Worm (Caenorhabditis elegans): Measurements from ENCODE around the gene nhr-189.

nhr-189 gene

DNA sequence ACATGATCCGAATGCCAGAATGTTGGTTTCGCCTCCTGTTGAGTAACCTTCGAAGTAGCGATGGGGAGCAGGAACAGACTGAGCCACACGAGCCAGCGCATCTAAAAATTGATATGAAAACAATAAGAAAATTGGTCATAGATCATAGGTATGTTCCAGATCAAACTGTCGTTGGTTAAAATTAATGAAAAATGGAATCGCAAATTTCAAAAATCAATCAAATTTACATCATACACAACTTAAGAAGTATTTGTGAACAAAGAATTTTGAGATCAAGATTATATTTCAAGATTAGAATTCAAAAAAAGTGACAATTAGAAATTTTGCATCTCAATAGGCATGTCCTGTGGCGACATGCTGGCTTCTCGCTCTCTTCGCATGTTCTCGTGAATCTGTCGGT lies 30.7 kb upstream of the nhr-189 start, which contains the start of gene C17E7.9:
TSS of gene C17E7.9 (minus strand) at position 101 of the 400 bp plus-strand sequence.
- no peak for TF ChIP-seq hlh-15 (tag; optimal IDR thresholded peaks at IDR 0.05)
- TF ChIP-seq ref-2 (tag; optimal IDR thresholded peaks at IDR 0.05), result no peak
- TF ChIP-seq tbx-7 (tag; optimal IDR thresholded peaks at IDR 0.05), result no peak
- TF ChIP-seq fkh-10 (GFP tag; optimal IDR thresholded peaks at IDR 0.05), result no peak

DNA sequence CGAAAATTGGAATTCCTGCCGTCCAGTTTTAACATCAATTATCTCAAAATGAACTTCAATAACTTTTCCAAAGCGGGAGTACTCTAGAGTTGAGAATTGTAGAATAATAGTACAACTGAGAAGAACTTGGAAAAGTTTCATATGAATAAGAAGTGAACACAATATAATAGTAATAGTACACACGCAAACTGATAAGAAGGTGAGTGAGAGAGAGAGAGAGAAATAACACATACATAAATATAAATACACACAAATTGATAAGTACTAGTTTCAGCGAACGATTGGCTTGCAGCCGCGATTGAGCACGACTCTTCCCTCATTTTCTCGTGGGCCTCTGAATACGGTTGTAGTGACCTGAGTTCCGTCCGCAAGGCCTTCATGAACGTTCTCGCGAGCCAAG lies 29.1 kb upstream of the nhr-189 start, which contains the start of gene C17E7.13:
TSS of gene C17E7.13 (minus strand) at position 176 of the 400 bp plus-strand sequence.
- TF ChIP-seq ceh-14 (tag; optimal IDR thresholded peaks at IDR 0.05) (no peak), elt-2 (tag; optimal IDR thresholded peaks at IDR 0.05) (peak; percentile 16)

DNA sequence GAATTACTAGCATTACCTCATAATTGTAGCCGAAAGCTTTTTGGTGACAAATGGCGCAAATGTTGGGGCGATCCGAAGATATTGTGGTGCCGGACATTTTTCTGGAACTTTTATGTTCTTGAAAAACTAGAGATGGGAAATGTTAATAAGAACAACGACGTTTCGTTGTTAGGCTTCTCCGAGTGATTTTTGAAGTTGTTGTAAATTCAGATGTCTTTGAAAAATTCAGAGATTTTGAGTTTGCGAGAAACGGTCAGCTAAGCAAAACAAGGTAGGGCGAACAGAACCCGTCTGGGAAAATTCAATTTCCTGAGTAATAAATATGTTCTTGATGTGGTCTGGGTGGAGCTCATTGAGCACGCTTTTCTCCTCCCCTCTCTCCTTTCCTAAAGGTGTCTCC lies 26.1 kb upstream of the nhr-189 start, which contains the start of gene nhr-124:
TSS of gene nhr-124 (minus strand) at position 101 of the 400 bp plus-strand sequence.
- TF ChIP-seq ceh-18 (tag; optimal IDR thresholded peaks at IDR 0.05) (no peak), ztf-16 (tag; optimal IDR thresholded peaks at IDR 0.05) (no peak), ceh-30 (tag; optimal IDR thresholded peaks at IDR 0.05) (no peak)

DNA sequence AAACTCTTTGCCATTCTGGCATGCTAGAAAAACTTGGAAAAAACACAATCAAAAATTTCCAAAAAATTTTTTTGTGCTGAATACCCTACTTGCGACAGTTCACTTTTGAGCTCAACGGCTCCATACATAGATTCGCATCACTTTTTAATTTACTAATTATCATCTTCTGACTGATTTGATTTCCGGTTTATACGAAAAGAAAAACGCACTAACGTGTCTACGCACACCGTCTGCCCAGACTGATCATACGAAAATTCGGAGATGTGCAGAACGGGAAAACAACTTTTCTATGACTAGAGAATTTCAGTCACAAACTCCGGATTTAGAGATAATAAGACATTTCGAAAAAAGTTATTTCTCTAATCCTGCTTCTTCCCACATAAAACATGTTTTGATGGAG lies 24.5 kb upstream of the nhr-189 start:
- no peak for TF ChIP-seq ceh-2 (tag; optimal IDR thresholded peaks at IDR 0.05)
- TF ChIP-seq gmeb-2 (tag; optimal IDR thresholded peaks at IDR 0.05), result no peak
- no peak for TF ChIP-seq T23F11.4 (GFP tag; optimal IDR thresholded peaks at IDR 0.05)
- TF ChIP-seq tbx-2 (tag; optimal IDR thresholded peaks at IDR 0.05), result no peak
- no peak for TF ChIP-seq elt-4 (tag; optimal IDR thresholded peaks at IDR 0.05)
- no peak for TF ChIP-seq ahr-1 (tag; optimal IDR thresholded peaks at IDR 0.05)
- TF ChIP-seq Y22D7AL.16 (tag; optimal IDR thresholded peaks at IDR 0.05), result no peak
- TF ChIP-seq hlh-13 (GFP tag; optimal IDR thresholded peaks at IDR 0.05), result no peak
- no peak for TF ChIP-seq ets-4 (tag; optimal IDR thresholded peaks at IDR 0.05)
- no peak for TF ChIP-seq hlh-15 (tag; optimal IDR thresholded peaks at IDR 0.05)
- TF ChIP-seq ceh-14 (tag; optimal IDR thresholded peaks at IDR 0.05), result no peak
- no peak for TF ChIP-seq pax-1 (tag; optimal IDR thresholded peaks at IDR 0.05)
- no peak for TF ChIP-seq pros-1 (tag; optimal IDR thresholded peaks at IDR 0.05)
- TF ChIP-seq pha-2 (tag; optimal IDR thresholded peaks at IDR 0.05), result no peak
- no peak for TF ChIP-seq ceh-9 (tag; optimal IDR thresholded peaks at IDR 0.05)
- TF ChIP-seq madf-2 (tag; optimal IDR thresholded peaks at IDR 0.05), result no peak
- TF ChIP-seq ceh-31 (tag; optimal IDR thresholded peaks at IDR 0.05), result no peak
- no peak for TF ChIP-seq ceh-24 (tag; optimal IDR thresholded peaks at IDR 0.05)

DNA sequence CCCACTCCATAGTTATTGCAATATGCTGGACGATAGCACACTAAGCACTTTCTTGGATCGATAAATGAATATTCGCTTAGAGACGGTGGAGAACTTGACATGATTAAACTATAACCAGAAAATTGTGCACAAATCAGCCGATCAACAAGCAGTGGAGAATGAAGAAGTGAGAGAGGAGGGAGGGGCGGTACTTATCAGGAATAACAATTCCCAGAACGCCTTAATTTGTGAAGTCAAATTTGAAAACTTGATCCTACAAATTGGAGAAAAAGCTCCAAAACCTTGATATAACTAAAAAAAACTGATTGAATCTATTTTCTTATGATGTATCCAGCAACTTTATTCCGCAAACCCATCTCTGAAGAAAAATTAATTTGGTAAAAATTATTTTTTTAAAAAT lies 18.2 kb upstream of the nhr-189 start, which contains the start of gene nhr-159:
TSS of gene nhr-159 (minus strand) at position 101 of the 400 bp plus-strand sequence.
- TF ChIP-seq nfya-1 (tag; optimal IDR thresholded peaks at IDR 0.05) (no peak), unc-3 (GFP tag; conservative IDR thresholded peaks at IDR 0.05) (no peak), unc-3 (tag; optimal IDR thresholded peaks at IDR 0.05) (no peak), sox-4 (tag; optimal IDR thresholded peaks at IDR 0.05) (no peak), odd-2 (tag; optimal IDR thresholded peaks at IDR 0.05) (no peak), ceh-34 (tag; optimal IDR thresholded peaks at IDR 0.05) (no peak), ets-4 (tag; optimal IDR thresholded peaks at IDR 0.05) (no peak), ceh-48 (tag; optimal IDR thresholded peaks at IDR 0.05) (no peak), ceh-6 (GFP tag; optimal IDR thresholded peaks at IDR 0.05) (no peak), fkh-10 (GFP tag; optimal IDR thresholded peaks at IDR 0.05) (no peak), nhr-232 (tag; optimal IDR thresholded peaks at IDR 0.05) (no peak), lin-11 (tag; optimal IDR thresholded peaks at IDR 0.05) (no peak), ceh-19 (GFP tag; optimal IDR thresholded peaks at IDR 0.05) (no peak), hlh-13 (GFP tag; optimal IDR thresholded peaks at IDR 0.05) (no peak), hlh-6 (tag; optimal IDR thresholded peaks at IDR 0.05) (no peak), fkh-6 (tag; optimal IDR thresholded peaks at IDR 0.05) (no peak)

Measured in whole organism, late embryonic.